Fruit fly (Drosophila melanogaster): ENCODE results near the gene Cpr72Eb.

- TF ChIP-seq CG8478 (optimal IDR thresholded peaks at IDR 0.05) (no peak), CTCF (optimal IDR thresholded peaks at IDR 0.05) (no peak)
These were observed 38.0 kb upstream of the Cpr72Eb start, which contains the start of the genes CG13040 and CG13039 for dm6 chr3L:16326657-16327056.
